Worm (Caenorhabditis elegans): ENCODE measurements around the gene tctn-1.

DNA sequence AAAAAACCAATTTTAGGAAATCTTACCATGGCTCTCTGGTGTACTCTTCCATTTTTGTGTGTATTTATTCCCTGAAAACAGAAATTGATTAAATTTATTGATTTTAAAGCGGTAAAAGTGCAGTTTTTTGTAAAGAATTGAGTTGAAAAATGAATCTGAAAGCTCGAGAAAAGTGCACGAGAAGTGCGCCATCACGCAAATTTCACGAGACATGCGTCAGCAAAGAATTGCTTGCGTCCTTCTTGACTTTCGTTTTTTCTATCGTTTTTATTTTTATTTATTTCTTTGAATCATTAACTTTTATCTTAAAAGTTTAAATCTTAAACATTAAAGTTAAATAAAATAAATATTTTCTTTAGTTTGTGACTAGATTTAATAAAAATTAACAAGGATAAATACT, 2.2 kb downstream of the tctn-1 start, which contains the start of gene timm-17B.1:
- no peak for TF ChIP-seq unc-39 (tag; optimal IDR thresholded peaks at IDR 0.05)
- TF ChIP-seq nhr-21 (tag; optimal IDR thresholded peaks at IDR 0.05), result peak; percentile 43
- no peak for TF ChIP-seq ztf-4 (tag; optimal IDR thresholded peaks at IDR 0.05)
- peak; percentile 82 for TF ChIP-seq unc-55 (GFP tag; optimal IDR thresholded peaks at IDR 0.05)
- TF ChIP-seq ZK546.5 (tag; optimal IDR thresholded peaks at IDR 0.05), result no peak
- no peak for TF ChIP-seq blmp-1 (tag; optimal IDR thresholded peaks at IDR 0.05; ENCODE audit: insufficient read depth)
- TF ChIP-seq aly-2 (tag; optimal IDR thresholded peaks at IDR 0.05), result no peak
- TF ChIP-seq ceh-82 (tag; optimal IDR thresholded peaks at IDR 0.05), result no peak
